Fruit fly (Drosophila melanogaster): ENCODE data around the gene CG6481.

CG6481 gene

dm6 chrX:18543328-18543727, 21.1 kb upstream of the CG6481 start:
- TF ChIP-seq CG8478 (optimal IDR thresholded peaks at IDR 0.05), result no peak

DNA sequence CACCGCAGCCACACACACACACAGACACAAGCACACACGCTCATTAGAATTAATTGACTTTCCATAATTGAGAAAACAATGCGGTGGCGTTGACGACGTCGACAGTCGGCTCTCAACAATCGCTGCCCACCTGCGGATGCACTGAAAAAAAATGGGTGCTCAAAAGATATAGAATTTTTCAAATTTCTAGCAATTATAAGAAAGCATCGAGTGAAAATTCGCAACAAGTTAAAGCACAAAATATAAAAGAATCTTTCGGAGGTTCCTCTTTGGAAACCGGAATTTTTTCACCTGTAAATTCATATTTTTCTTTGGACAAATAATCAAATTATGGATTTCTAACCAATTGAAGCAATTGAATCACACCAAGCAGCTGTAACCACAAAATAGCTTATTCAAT, 19.7 kb upstream of the CG6481 start:
- no peak for TF ChIP-seq Dll (optimal IDR thresholded peaks at IDR 0.05)
- no peak for TF ChIP-seq usp (GFP tag; optimal IDR thresholded peaks at IDR 0.05)
- no peak for TF ChIP-seq pan (optimal IDR thresholded peaks at IDR 0.05)
- no peak for TF ChIP-seq EcR (GFP tag; optimal IDR thresholded peaks at IDR 0.05)
- no peak for TF ChIP-seq psq (optimal IDR thresholded peaks at IDR 0.05)
- TF ChIP-seq CG8478 (optimal IDR thresholded peaks at IDR 0.05), result no peak

dm6 chrX:18540268-18540667, 18.0 kb upstream of the CG6481 start:
- TF ChIP-seq Dll (optimal IDR thresholded peaks at IDR 0.05) (no peak), CG8478 (optimal IDR thresholded peaks at IDR 0.05) (no peak), psq (optimal IDR thresholded peaks at IDR 0.05) (no peak), EcR (GFP tag; optimal IDR thresholded peaks at IDR 0.05) (no peak), usp (GFP tag; optimal IDR thresholded peaks at IDR 0.05) (no peak), pan (optimal IDR thresholded peaks at IDR 0.05) (no peak)

- TF ChIP-seq usp (GFP tag; optimal IDR thresholded peaks at IDR 0.05) (no peak), EcR (GFP tag; optimal IDR thresholded peaks at IDR 0.05) (no peak), Dll (optimal IDR thresholded peaks at IDR 0.05) (no peak), CG8478 (optimal IDR thresholded peaks at IDR 0.05) (no peak), psq (optimal IDR thresholded peaks at IDR 0.05) (no peak), pan (optimal IDR thresholded peaks at IDR 0.05) (no peak)
Observed at dm6 chrX:18538204-18538864, 16.1 kb upstream of the CG6481 start.

DNA sequence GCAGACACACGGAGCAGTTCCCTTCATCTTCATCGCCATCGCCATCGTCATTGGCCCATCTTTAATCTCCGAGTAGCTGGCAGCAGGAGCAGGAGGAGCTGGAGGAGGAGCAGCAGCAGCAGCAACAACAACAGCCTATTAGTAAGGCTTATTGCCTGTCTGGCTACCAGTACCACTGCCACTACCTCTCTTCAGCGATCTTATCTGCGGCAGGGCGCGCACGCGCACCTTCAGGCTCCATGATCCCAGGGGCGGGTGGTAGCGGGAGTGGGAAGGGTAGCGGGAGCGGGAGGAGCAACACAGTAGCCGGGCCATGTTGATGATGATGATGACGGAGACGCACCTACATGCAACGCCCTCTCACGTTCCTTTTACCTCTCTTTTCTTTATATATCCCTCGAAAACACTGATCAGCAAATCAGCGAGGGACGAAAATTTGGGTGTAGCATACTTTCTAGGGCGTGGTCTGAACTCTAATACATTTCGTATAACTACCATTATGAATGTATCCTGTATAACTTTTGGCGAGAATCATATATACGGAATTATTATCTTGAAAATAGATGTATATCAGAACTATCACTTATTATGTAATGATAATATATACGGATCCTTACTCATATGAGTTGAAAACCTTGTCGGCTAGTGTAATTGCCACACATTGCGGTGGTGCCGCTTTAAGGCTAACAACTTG, 15.0 kb upstream of the CG6481 start:
- TF ChIP-seq Dll (optimal IDR thresholded peaks at IDR 0.05), result no peak
- no peak for TF ChIP-seq CG8478 (optimal IDR thresholded peaks at IDR 0.05)
- no peak for TF ChIP-seq usp (GFP tag; optimal IDR thresholded peaks at IDR 0.05)
- TF ChIP-seq psq (optimal IDR thresholded peaks at IDR 0.05), result no peak
- TF ChIP-seq EcR (GFP tag; optimal IDR thresholded peaks at IDR 0.05), result no peak
- TF ChIP-seq pan (optimal IDR thresholded peaks at IDR 0.05), result no peak

DNA sequence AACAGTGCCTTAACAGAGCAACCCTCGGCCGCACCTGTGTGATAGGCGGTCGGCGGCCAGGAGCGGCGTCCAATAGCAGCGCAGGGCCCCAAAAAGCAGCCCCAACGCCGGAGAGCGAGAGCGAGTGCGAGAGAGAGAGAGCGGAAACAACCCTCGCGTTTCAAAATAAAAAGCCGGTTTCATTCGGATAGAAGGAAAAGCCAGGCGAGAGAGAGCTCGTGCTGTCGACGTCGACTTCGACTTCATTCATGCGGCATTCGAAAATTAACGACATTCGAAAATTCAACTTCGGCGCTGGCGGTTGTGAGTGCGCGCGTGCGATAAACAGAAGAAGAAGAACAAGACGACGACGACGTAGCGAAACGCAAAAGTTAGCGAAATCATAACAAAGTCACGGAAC, 12.1 kb upstream of the CG6481 start:
- no peak for TF ChIP-seq usp (GFP tag; optimal IDR thresholded peaks at IDR 0.05)
- no peak for TF ChIP-seq psq (optimal IDR thresholded peaks at IDR 0.05)
- no peak for TF ChIP-seq pan (optimal IDR thresholded peaks at IDR 0.05)
- TF ChIP-seq Dll (optimal IDR thresholded peaks at IDR 0.05), result peak; percentile 80
- TF ChIP-seq EcR (GFP tag; optimal IDR thresholded peaks at IDR 0.05), result no peak

DNA sequence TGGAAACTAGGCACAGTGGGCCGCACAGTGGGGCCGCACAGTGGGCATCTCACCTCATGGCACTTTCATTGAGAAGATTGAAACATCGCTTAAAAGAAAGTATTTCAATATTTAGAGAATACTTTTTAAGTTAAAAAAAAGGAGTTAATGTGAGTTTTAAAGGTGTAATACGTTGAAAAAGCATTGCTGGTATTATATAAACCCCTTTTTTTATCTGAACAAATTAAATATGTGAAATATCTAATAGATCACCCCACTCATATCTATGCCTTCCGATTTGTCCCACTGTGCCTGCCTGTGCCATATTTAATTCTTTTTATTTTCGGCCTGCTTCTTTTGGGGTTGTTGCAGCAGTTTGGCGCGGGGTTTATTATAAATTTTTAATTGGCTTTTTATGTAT, 11.1 kb upstream of the CG6481 start:
- TF ChIP-seq CG8478 (optimal IDR thresholded peaks at IDR 0.05) (no peak), usp (GFP tag; optimal IDR thresholded peaks at IDR 0.05) (no peak), psq (optimal IDR thresholded peaks at IDR 0.05) (no peak), EcR (GFP tag; optimal IDR thresholded peaks at IDR 0.05) (no peak), Dll (optimal IDR thresholded peaks at IDR 0.05) (no peak), pan (optimal IDR thresholded peaks at IDR 0.05) (no peak)

dm6 chrX:18528166-18528733, 6.0 kb upstream of the CG6481 start, which contains the start of the genes CG15042 and CG15047:
TSS of gene CG15042 (minus strand) at chrX:18528266.
TSS of gene CG15047 (plus strand) at chrX:18528683.
- TF ChIP-seq Dll (optimal IDR thresholded peaks at IDR 0.05) (no peak), psq (optimal IDR thresholded peaks at IDR 0.05) (no peak), EcR (GFP tag; optimal IDR thresholded peaks at IDR 0.05) (no peak), CG8478 (optimal IDR thresholded peaks at IDR 0.05) (no peak), usp (GFP tag; optimal IDR thresholded peaks at IDR 0.05) (no peak), pan (optimal IDR thresholded peaks at IDR 0.05) (no peak)

DNA sequence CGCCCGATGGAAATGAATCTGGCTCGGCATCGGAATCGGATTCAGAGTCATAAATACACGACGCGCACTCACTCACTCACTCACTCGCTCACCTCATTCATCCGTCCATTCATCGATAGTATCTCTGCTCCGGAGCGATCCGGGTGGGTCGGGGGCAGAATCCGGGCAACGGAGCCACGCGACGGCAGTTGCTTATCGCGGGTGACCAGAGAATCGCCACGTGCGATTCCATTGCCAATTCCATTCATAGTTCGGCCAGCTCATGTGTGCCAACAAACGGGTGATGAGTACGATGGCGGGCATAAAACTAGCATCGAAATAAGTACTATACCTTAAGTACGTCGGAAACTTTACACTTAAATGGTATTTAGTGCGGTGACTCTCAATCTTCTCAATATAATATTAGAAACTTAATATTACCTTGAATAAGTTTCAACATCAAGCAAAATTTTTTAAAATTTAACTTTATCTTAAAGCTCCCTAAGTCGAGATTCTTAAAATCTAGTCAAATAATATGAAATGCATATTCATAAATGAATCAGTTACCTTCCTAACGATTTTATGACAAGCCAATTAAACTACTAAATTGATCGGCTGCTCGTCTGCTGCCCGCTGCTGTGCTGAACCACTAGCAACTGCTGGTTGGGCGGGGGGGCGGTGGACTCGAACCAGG, 2.5 kb upstream of the CG6481 start:
- TF ChIP-seq pan (optimal IDR thresholded peaks at IDR 0.05) (no peak), CG8478 (optimal IDR thresholded peaks at IDR 0.05) (no peak), EcR (GFP tag; optimal IDR thresholded peaks at IDR 0.05) (no peak), Dll (optimal IDR thresholded peaks at IDR 0.05) (no peak), psq (optimal IDR thresholded peaks at IDR 0.05) (no peak), usp (GFP tag; optimal IDR thresholded peaks at IDR 0.05) (no peak)

DNA sequence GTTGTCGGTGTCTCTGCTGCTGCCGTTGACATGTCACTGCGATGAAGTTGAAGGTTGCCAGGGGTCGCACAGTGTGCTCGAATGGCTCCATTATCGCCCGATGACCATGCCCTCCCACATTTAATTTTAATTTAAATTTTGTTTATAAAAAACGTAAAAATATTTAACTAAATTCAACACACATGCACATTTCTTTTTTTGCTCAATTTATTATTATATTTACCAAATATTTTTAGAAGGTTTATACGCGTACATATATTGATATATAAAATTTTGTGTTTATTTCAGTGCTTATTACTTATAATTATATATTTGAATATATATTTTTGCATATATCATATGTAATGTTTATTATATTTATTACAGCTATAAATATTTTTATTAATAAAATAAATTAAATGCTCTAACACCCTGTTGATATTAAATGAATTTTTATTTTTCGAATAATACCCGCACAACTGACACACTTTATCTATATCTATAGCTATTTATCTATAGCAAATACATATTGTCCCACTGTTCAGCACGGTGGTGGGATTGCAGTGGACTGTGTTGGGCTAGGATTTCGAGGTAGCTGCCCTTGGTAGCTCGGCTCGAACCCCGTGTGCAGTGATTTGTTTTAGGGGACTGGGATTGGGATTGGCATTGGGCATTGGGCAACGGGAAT, 1.0 kb upstream of the CG6481 start:
- no peak for TF ChIP-seq usp (GFP tag; optimal IDR thresholded peaks at IDR 0.05)
- TF ChIP-seq psq (optimal IDR thresholded peaks at IDR 0.05), result no peak
- no peak for TF ChIP-seq EcR (GFP tag; optimal IDR thresholded peaks at IDR 0.05)
- TF ChIP-seq CG8478 (optimal IDR thresholded peaks at IDR 0.05), result no peak
- no peak for TF ChIP-seq pan (optimal IDR thresholded peaks at IDR 0.05)
- TF ChIP-seq Dll (optimal IDR thresholded peaks at IDR 0.05), result no peak

DNA sequence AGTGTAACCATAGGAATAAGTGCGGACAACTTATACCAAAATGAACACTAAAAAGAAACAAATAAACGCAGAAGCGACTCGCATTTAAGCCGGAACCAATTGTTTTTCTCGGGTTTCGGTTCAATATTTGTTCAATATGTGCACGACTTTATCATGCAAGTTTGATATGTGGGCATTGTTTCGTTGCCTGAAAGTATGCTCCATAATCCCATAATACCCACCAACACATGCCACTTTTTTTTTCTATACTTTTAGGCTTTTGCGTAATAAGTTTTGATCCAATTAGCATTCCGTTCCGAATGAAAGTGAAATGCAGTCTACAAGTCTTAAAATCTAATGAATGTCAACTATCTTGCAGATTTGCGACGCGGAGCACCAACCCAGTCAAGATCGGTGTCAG, 1.9 kb downstream of the CG6481 start:
- TF ChIP-seq CG8478 (optimal IDR thresholded peaks at IDR 0.05) (no peak), Dll (optimal IDR thresholded peaks at IDR 0.05) (no peak), usp (GFP tag; optimal IDR thresholded peaks at IDR 0.05) (no peak), psq (optimal IDR thresholded peaks at IDR 0.05) (no peak), pan (optimal IDR thresholded peaks at IDR 0.05) (no peak), EcR (GFP tag; optimal IDR thresholded peaks at IDR 0.05) (no peak)
